Fruit fly (Drosophila melanogaster) whole organism, embryonic: Measurements from ENCODE around the gene CG9391.

ENCODE experiments used
- CG10209 ChIP-seq: fragments of 200-800 bp; sonication (Bioruptor generic); optimal IDR thresholded peaks from 3 replicates; lab custom pipeline; 2017; ENCODE audit warnings: missing biosample characterization, mild to moderate bottlenecking, missing genetic modification characterization, missing genetic modification reagents
- CG10462 ChIP-seq: fragments of 200-800 bp; sonication (Bioruptor generic); optimal IDR thresholded peaks from 2 replicates; lab custom pipeline; 2016; ENCODE audit warnings: missing biosample characterization, missing genetic modification characterization
- CG12219 ChIP-seq: fragments of 200-800 bp; sonication (Bioruptor generic); optimal IDR thresholded peaks from 3 replicates; lab custom pipeline; 2018; ENCODE audit warnings: missing biosample characterization, mild to moderate bottlenecking, missing genetic modification characterization
- CG12659 ChIP-seq: fragments of 200-800 bp; sonication (Bioruptor generic); optimal IDR thresholded peaks from 3 replicates; lab custom pipeline; 2017; ENCODE audit warnings: mild to moderate bottlenecking, missing biosample characterization, missing genetic modification reagents, missing genetic modification characterization
- CG15011 ChIP-seq: fragments of 200-800 bp; sonication (Bioruptor generic); optimal IDR thresholded peaks from 3 replicates; lab custom pipeline; 2018; ENCODE audit warnings: missing biosample characterization, mild to moderate bottlenecking, missing genetic modification characterization
- CG1529 ChIP-seq: fragments of 200-800 bp; sonication (Bioruptor generic); optimal IDR thresholded peaks from 3 replicates; lab custom pipeline; 2018; ENCODE audit warnings: missing biosample characterization, missing genetic modification characterization
- CG15601 ChIP-seq: fragments of 200-800 bp; sonication (Bioruptor generic); optimal IDR thresholded peaks from 3 replicates; lab custom pipeline; 2019; ENCODE audit warnings: missing biosample characterization, mild to moderate bottlenecking, missing genetic modification characterization, moderate library complexity
- CG1602 ChIP-seq: fragments of 200-800 bp; sonication (Bioruptor generic); optimal IDR thresholded peaks from 3 replicates; lab custom pipeline; 2016; ENCODE audit warnings: missing biosample characterization, missing genetic modification characterization
- CG17359 ChIP-seq: fragments of 200-800 bp; sonication (Bioruptor generic); optimal IDR thresholded peaks from 3 replicates; lab custom pipeline; 2018; ENCODE audit warnings: missing biosample characterization, mild to moderate bottlenecking, missing genetic modification characterization, moderate library complexity
- CG18619 ChIP-seq: fragments of 200-800 bp; sonication (Bioruptor generic); optimal IDR thresholded peaks from 3 replicates; lab custom pipeline; 2017; ENCODE audit warnings: missing biosample characterization, mild to moderate bottlenecking, missing genetic modification characterization
- CG31365 ChIP-seq: fragments of 200-800 bp; sonication (Bioruptor generic); optimal IDR thresholded peaks from 2 replicates; lab custom pipeline; 2018; ENCODE audit warnings: missing biosample characterization, mild to moderate bottlenecking, missing genetic modification characterization
- CG32532 ChIP-seq: fragments of 200-800 bp; sonication (Bioruptor generic); IDR thresholded peaks from 2 replicates; pipeline ENCODE4 v1.3.6; 2022; ENCODE audit warnings: missing biosample characterization, missing genetic modification characterization
- CG32772 ChIP-seq: fragments of 200-800 bp; sonication (Bioruptor generic); IDR thresholded peaks from 2 replicates; pipeline ENCODE4 v1.3.6; 2022; ENCODE audit warnings: missing biosample characterization, missing genetic modification characterization
- CG34422 ChIP-seq: fragments of 200-800 bp; sonication (Bioruptor generic); IDR thresholded peaks from 3 replicates; pipeline ENCODE4 v1.3.6; 2022; ENCODE audit warnings: missing biosample characterization, missing genetic modification characterization
- CG43689 ChIP-seq: fragments of 200-800 bp; sonication (Bioruptor generic); IDR thresholded peaks from 2 replicates; pipeline ENCODE4 v1.3.6; 2022; ENCODE audit warnings: missing biosample characterization, missing genetic modification characterization
- CG4820 ChIP-seq: fragments of 200-800 bp; sonication (Bioruptor generic); optimal IDR thresholded peaks from 3 replicates; lab custom pipeline; 2016; ENCODE audit warnings: missing biosample characterization, missing genetic modification characterization
- CG6854 ChIP-seq: fragments of 200-800 bp; sonication (Bioruptor generic); optimal IDR thresholded peaks from 3 replicates; lab custom pipeline; 2017; ENCODE audit warnings: missing biosample characterization, mild to moderate bottlenecking, missing genetic modification characterization
- CG7357 ChIP-seq: fragments of 200-800 bp; sonication (Bioruptor generic); IDR thresholded peaks from 3 replicates; pipeline ENCODE4 v1.3.6; 2022; ENCODE audit warnings: missing biosample characterization, missing genetic modification characterization
- CG7745 ChIP-seq: fragments of 200-800 bp; sonication (Bioruptor generic); optimal IDR thresholded peaks from 2 replicates; lab custom pipeline; 2018; ENCODE audit warnings: missing biosample characterization, mild to moderate bottlenecking, missing genetic modification characterization, moderate library complexity
- CG7928 ChIP-seq: fragments of 200-800 bp; sonication (Bioruptor generic); optimal IDR thresholded peaks from 2 replicates; lab custom pipeline; 2017; ENCODE audit warnings: missing biosample characterization, mild to moderate bottlenecking, missing genetic modification characterization
- CG7963 ChIP-seq: fragments of 200-800 bp; sonication (Bioruptor generic); IDR thresholded peaks from 3 replicates; pipeline ENCODE4 v1.3.6; 2022; ENCODE audit warnings: missing biosample characterization, missing genetic modification characterization; ENCODE audit not compliant: partially characterized antibody
- CG7987 ChIP-seq: fragments of 200-800 bp; sonication (Bioruptor generic); optimal IDR thresholded peaks from 2 replicates; lab custom pipeline; 2018; ENCODE audit warnings: missing biosample characterization, mild to moderate bottlenecking, missing genetic modification characterization, moderate library complexity
- CG8765 ChIP-seq: fragments of 200-800 bp; sonication (Bioruptor generic); IDR thresholded peaks from 2 replicates; pipeline ENCODE4 v1.3.6; 2022; ENCODE audit warnings: missing biosample characterization, missing genetic modification characterization
- CG9797 ChIP-seq: fragments of 200-800 bp; sonication (Bioruptor generic); optimal IDR thresholded peaks from 3 replicates; lab custom pipeline; 2018; ENCODE audit warnings: missing biosample characterization, mild to moderate bottlenecking, missing genetic modification characterization
- Doc3 ChIP-seq: fragments of 200-800 bp; sonication (Bioruptor generic); IDR thresholded peaks from 3 replicates; pipeline ENCODE4 v1.3.6; 2022; ENCODE audit warnings: missing biosample characterization, missing genetic modification characterization; ENCODE audit not compliant: partially characterized antibody
- E2f2 ChIP-seq: fragments of 200-800 bp; sonication (Bioruptor generic); IDR thresholded peaks from 2 replicates; pipeline ENCODE4 v1.3.6; 2022; ENCODE audit warnings: missing biosample characterization, missing genetic modification characterization
- HmgZ ChIP-seq: fragments of 200-800 bp; sonication (Bioruptor generic); optimal IDR thresholded peaks from 2 replicates; lab custom pipeline; 2018; ENCODE audit warnings: missing biosample characterization, mild to moderate bottlenecking, missing genetic modification characterization
- Lpt ChIP-seq: fragments of >200 bp; optimal IDR thresholded peaks from 2 replicates; lab custom pipeline; 2018; ENCODE audit warnings: missing biosample characterization, missing genetic modification characterization
- Mad ChIP-seq: fragments of 200-800 bp; sonication (Bioruptor generic); optimal IDR thresholded peaks from 2 replicates; lab custom pipeline; 2016; ENCODE audit warnings: missing biosample characterization, missing genetic modification characterization
- Myb ChIP-seq: fragments of 200-800 bp; sonication (Bioruptor generic); optimal IDR thresholded peaks from 2 replicates; lab custom pipeline; 2016; ENCODE audit warnings: missing biosample characterization, missing genetic modification characterization
- Nf-YC ChIP-seq: fragments of 200-800 bp; optimal IDR thresholded peaks from 3 replicates; lab custom pipeline; 2019; ENCODE audit warnings: missing biosample characterization, mild to moderate bottlenecking, missing genetic modification characterization, moderate library complexity
- Ptx1 ChIP-seq: fragments of 200-800 bp; sonication (Bioruptor generic); IDR thresholded peaks from 2 replicates; pipeline ENCODE4 v1.3.6; 2022; ENCODE audit warnings: missing biosample characterization, missing genetic modification characterization
- Sox100B ChIP-seq: fragments of 200-800 bp; sonication (Bioruptor generic); optimal IDR thresholded peaks from 3 replicates; lab custom pipeline; 2018; ENCODE audit warnings: missing biosample characterization, mild to moderate bottlenecking, missing genetic modification characterization
- az2 ChIP-seq: fragments of 200-800 bp; sonication (Bioruptor generic); optimal IDR thresholded peaks from 3 replicates; lab custom pipeline; 2016; ENCODE audit warnings: missing biosample characterization, missing genetic modification characterization
- cato ChIP-seq: fragments of 200-800 bp; sonication (Bioruptor generic); optimal IDR thresholded peaks from 2 replicates; lab custom pipeline; 2016; ENCODE audit warnings: missing biosample characterization, missing genetic modification characterization, borderline replicate concordance
- dan ChIP-seq: fragments of 200-800 bp; sonication (Bioruptor generic); IDR thresholded peaks from 2 replicates; pipeline ENCODE4 v1.3.6; 2022; ENCODE audit warnings: missing biosample characterization, missing genetic modification characterization
- disco-r ChIP-seq: fragments of 200-800 bp; sonication (Bioruptor generic); optimal IDR thresholded peaks from 2 replicates; lab custom pipeline; 2016; ENCODE audit warnings: missing biosample characterization, missing genetic modification characterization
- ems ChIP-seq: fragments of 200-800 bp; sonication (Bioruptor generic); optimal IDR thresholded peaks from 3 replicates; lab custom pipeline; 2016; ENCODE audit warnings: missing biosample characterization, missing genetic modification characterization
- exex ChIP-seq: fragments of 200-800 bp; sonication (Bioruptor generic); optimal IDR thresholded peaks from 4 replicates; lab custom pipeline; 2018; ENCODE audit warnings: missing biosample characterization, mild to moderate bottlenecking, missing genetic modification characterization, moderate library complexity
- gcm ChIP-seq: fragments of 200-800 bp; sonication (Bioruptor generic); optimal IDR thresholded peaks from 2 replicates; lab custom pipeline; 2019; ENCODE audit warnings: missing biosample characterization, mild to moderate bottlenecking, missing genetic modification characterization, moderate library complexity
- lilli ChIP-seq: fragments of 200-800 bp; sonication (Bioruptor generic); optimal IDR thresholded peaks from 3 replicates; lab custom pipeline; 2016; ENCODE audit warnings: missing biosample characterization, missing genetic modification characterization
- maf-S ChIP-seq: fragments of 200-800 bp; sonication (Bioruptor generic); optimal IDR thresholded peaks from 2 replicates; lab custom pipeline; 2016; ENCODE audit warnings: missing biosample characterization, missing genetic modification characterization
- mirr ChIP-seq: fragments of 200-800 bp; sonication (Bioruptor generic); optimal IDR thresholded peaks from 3 replicates; lab custom pipeline; 2018; ENCODE audit warnings: missing biosample characterization, mild to moderate bottlenecking, missing genetic modification characterization
- oc ChIP-seq: fragments of 200-800 bp; sonication (Bioruptor generic); optimal IDR thresholded peaks from 2 replicates; lab custom pipeline; 2018; ENCODE audit warnings: missing biosample characterization, mild to moderate bottlenecking, missing genetic modification characterization, moderate library complexity
- psq ChIP-seq: fragments of 200-800 bp; sonication (Bioruptor generic); optimal IDR thresholded peaks from 2 replicates; lab custom pipeline; 2017; ENCODE audit warnings: missing biosample characterization, missing genetic modification characterization
- stwl ChIP-seq: fragments of 200-800 bp; sonication (Bioruptor generic); optimal IDR thresholded peaks from 3 replicates; lab custom pipeline; 2018; ENCODE audit warnings: missing biosample characterization, mild to moderate bottlenecking, missing genetic modification characterization, moderate library complexity
- usp ChIP-seq: fragments of >200 bp; optimal IDR thresholded peaks from 2 replicates; lab custom pipeline; 2017; ENCODE audit warnings: missing biosample characterization, missing genetic modification characterization
- zen2 ChIP-seq: fragments of 200-800 bp; sonication (Bioruptor generic); IDR thresholded peaks from 3 replicates; pipeline ENCODE4 v1.3.6; 2022; ENCODE audit warnings: missing biosample characterization, missing genetic modification characterization; ENCODE audit not compliant: partially characterized antibody

Gene CG9391

DNA sequence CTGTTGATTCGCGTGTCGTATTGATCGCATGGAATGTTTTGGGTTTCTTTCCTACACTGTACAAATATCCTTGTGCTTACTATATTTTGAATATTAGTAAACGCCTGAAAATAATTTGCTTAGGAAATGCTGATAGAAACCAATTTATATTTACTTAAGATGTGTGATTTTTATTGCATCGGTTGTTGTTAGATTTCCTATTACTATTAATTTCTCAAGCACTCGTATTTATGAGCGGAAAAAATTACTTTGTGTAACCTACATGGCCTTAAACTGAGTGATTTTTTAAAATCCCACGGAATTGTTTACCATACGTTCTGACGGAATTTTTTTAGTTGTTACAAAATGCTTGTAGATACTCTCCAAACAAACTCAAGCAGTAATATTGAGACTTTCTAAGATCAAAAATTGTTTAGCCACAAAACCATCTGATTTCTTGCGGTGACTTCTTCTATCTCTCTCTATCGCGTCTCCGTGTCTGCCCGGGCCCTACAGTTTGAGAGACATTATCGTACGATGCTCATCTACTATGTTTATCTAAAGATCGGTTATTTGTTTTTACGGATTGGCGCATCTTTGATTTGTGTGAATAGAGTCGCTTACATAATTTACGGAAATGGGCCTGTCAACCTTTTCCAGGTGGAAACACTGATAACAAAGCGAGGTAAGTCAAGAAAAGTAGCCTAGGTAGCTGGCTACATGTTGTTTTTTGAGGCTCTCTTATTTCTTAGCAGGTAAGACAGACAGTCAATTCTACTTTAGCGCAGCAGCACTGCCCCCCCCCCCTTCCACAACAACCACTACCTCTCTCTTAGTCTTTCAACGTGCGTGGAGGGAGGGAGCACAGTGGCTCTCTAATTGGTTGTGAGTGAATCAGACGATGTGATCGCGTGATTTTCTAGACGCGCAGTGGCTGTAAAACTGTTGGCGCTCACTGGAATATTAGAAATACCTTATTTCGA is 8.4 kb upstream of the CG9391 start (continued):
- peak; percentile 19 for TF ChIP-seq Myb (GFP tag; lab: Kevin White, UChicago)
- peak; percentile 52 for TF ChIP-seq CG1529 (GFP tag; lab: Kevin White, UChicago)
- TF ChIP-seq lilli (GFP tag; lab: Kevin White, UChicago): peak; percentile 64
- TF ChIP-seq CG7963 (GFP tag; lab: Robert Waterston, UW): no peak
- peak; percentile 40 for TF ChIP-seq ems (GFP tag; lab: Kevin White, UChicago)
- TF ChIP-seq mirr (GFP tag; lab: Kevin White, UChicago): peak; percentile 18
- no peak for TF ChIP-seq Mad
- TF ChIP-seq CG43689 (GFP tag; lab: Robert Waterston, UW): peak; percentile 31; the same call in 1 of the 2 replicates
- TF ChIP-seq CG15011 (GFP tag; lab: Kevin White, UChicago): peak; percentile 43
- peak; percentile 48 for TF ChIP-seq CG17359 (tag; lab: Kevin White, UChicago)
- no peak for TF ChIP-seq stwl
- TF ChIP-seq gcm: peak; percentile 20
- TF ChIP-seq CG10462: peak; percentile 34
- peak; percentile 44 for TF ChIP-seq exex (tag; lab: Kevin White, UChicago)
- peak; percentile 60 for TF ChIP-seq Ptx1 (GFP tag; lab: Robert Waterston, UW)
- peak; percentile 0 for TF ChIP-seq oc (tag; lab: Kevin White, UChicago)
- peak; percentile 54 for TF ChIP-seq disco-r
- no peak for TF ChIP-seq CG31365
- TF ChIP-seq CG7928 (GFP tag; lab: Kevin White, UChicago): peak; percentile 8
- peak; percentile 36 for TF ChIP-seq Nf-YC (tag; lab: Kevin White, UChicago)
- peak; percentile 77 for TF ChIP-seq Sox100B (GFP tag; lab: Kevin White, UChicago)
- 0 out of 2 replicates have a peak, but pooled peaks have one; percentile 11 for TF ChIP-seq CG32772 (GFP tag; lab: Robert Waterston, UW)
- no peak for TF ChIP-seq psq
- no peak for TF ChIP-seq Lpt (GFP tag; lab: Kevin White, UChicago)
- TF ChIP-seq CG7357 (GFP tag; lab: Robert Waterston, UW): no peak
- peak; percentile 52 for TF ChIP-seq CG12659
- TF ChIP-seq usp (GFP tag; lab: Kevin White, UChicago): no peak
- TF ChIP-seq Doc3: no peak
- peak; percentile 44 for TF ChIP-seq CG1602 (GFP tag; lab: Kevin White, UChicago)
- no peak for TF ChIP-seq CG6854 (GFP tag; lab: Kevin White, UChicago)
- TF ChIP-seq CG32532: peak; percentile 41; the same call in 1 of the 2 replicates
- TF ChIP-seq CG8765 (GFP tag; lab: Robert Waterston, UW): no peak
- TF ChIP-seq cato: peak; percentile 31
- peak; percentile 60 for TF ChIP-seq CG10209 (GFP tag; lab: Kevin White, UChicago)
- TF ChIP-seq CG34422 (GFP tag; lab: Robert Waterston, UW): no peak
- TF ChIP-seq CG15601 (tag; lab: Kevin White, UChicago): no peak
- no peak for TF ChIP-seq HmgZ (tag; lab: Kevin White, UChicago)
- peak; percentile 59 for TF ChIP-seq CG18619
- TF ChIP-seq CG4820 (GFP tag; lab: Kevin White, UChicago): peak; percentile 40
- TF ChIP-seq zen2 (GFP tag; lab: Robert Waterston, UW): no peak
- no peak for TF ChIP-seq CG7745 (tag; lab: Kevin White, UChicago)
- TF ChIP-seq dan: no peak
- TF ChIP-seq maf-S: peak; percentile 37
- TF ChIP-seq CG12219 (GFP tag; lab: Kevin White, UChicago): peak; percentile 24
- peak; percentile 43; the same call in 1 of the 2 replicates for TF ChIP-seq E2f2 (GFP tag; lab: Robert Waterston, UW)
- peak; percentile 75 for TF ChIP-seq az2 (GFP tag; lab: Kevin White, UChicago)
- TF ChIP-seq CG7987 (GFP tag; lab: Kevin White, UChicago): peak; percentile 12
- TF ChIP-seq CG9797: no peak
